Fruit fly (Drosophila melanogaster) ovary, adult (tissue): ENCODE results near the gene Mpc1.

Experiments used
- CG17801 ChIP-seq: fragments of 200-800 bp; optimal IDR thresholded peaks from 2 replicates; lab custom pipeline; 2019; ENCODE audit warnings: missing biosample characterization, mild to moderate bottlenecking, missing genetic modification characterization, moderate library complexity; ENCODE audit not compliant: partially characterized antibody

Gene Mpc1

dm6 chr3R:18915644-18916194 lies 12.7 kb downstream of the Mpc1 start:
- no peak for TF ChIP-seq CG17801 (GFP tag; lab: Kevin White, UChicago)

- peak; percentile 33 for TF ChIP-seq CG17801 (GFP tag; lab: Kevin White, UChicago)
These were observed 13.7 kb downstream of the Mpc1 start, which contains the start of gene Xrp1 for dm6 chr3R:18914594-18915275. Gene Xrp1, plus strand, starts transcription at chr3R:18914968.

DNA sequence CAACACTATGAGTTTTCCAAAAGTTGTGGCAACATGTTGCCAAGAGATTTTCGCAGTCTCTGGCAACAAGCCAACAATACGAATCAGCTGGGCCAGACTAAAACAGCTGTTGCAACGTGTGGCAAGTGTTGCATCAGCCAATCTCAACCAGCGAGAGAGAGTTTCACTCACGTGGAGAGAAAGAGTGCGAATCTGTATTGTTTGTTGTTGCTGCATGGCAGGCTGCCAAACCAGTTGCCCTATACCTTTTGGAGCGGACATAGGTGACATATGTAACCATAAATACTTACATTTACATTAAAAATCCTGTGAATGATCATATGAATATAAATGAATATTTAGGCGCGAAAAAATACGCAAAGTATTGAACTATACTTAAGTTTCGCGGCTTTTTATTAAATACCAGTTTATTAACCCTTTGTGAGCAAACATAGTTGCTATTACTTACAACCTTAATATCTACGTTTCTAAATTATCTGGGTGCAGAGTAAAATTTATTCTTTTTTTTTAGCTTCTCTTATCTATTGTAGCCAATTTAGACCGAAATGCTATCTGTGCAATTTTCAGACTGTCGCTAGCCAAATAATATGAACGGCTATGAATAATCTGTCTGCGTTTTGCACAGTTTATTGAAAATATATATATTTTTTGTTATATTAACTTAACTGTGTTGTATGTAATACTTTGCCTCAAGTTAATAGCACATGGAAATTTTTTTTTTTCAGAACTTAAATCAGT lies 14.4 kb downstream of the Mpc1 start:
- TF ChIP-seq CG17801 (GFP tag; lab: Kevin White, UChicago), result no peak

- no peak for TF ChIP-seq CG17801 (GFP tag; lab: Kevin White, UChicago)
These were observed 15.6 kb downstream of the Mpc1 start, which contains the start of gene Sgsh for dm6 chr3R:18912782-18913331. Gene Sgsh, minus strand, starts transcription at chr3R:18912922.

DNA sequence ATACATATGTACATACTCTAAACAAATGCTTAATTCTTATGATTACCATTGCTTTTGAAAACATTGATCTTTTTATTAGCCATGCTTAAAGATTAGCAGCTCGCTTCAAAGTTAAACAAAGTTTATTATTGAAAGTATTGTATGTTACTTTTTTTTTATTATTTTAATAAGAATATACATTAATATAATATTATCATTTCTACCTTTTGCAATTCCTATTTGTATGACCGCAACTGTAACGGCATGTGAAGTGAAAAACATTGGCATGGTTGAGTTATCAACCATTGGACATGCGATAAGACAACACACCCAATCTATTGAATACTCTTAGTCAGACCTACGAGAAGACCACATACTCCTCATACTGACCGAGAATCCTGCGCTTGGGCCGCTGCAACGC lies 17.5 kb downstream of the Mpc1 start:
- TF ChIP-seq CG17801 (GFP tag; lab: Kevin White, UChicago), result no peak

DNA sequence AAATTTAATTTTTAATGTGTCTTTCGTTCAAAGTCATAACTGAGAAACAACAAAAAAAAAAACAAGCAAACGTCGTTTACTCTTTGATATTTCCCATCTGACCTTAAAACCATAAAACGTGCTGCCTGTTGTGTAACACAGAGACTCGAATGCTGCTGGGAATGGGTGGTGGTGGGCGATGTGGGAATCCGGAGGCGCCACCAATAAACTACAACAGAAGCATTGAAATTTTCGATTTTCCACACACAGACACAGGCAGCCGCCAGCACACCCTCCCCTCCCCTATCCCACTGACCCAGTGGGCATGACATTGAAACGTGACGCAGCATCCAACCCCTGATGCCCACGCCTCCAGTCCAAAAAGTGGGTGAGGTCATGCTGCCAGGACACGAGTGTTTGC lies 18.1 kb downstream of the Mpc1 start:
- TF ChIP-seq CG17801 (GFP tag; lab: Kevin White, UChicago), result no peak

dm6 chr3R:18905921-18906878 lies 22.3 kb downstream of the Mpc1 start, which contains the start of gene EndoA:
Gene EndoA, plus strand, starts transcription at chr3R:18906609.
- TF ChIP-seq CG17801 (GFP tag; lab: Kevin White, UChicago), result peak; percentile 26

DNA sequence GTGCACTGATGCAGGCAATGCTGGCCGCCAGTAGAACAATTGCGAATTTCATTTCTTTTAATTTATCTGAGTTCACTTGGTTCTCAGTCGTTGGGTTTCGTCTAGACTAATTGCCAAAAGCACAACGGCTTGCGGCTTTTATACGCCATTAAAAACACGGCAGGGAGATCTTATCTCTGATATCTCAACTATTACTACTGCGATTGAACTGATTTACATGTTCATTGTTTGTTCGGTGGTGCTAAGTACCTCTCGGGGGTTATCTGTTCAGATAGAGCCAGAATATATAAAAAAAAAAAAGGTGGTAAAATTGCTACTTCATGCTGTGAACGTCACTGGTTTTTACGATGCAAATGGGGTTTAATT lies 22.9 kb downstream of the Mpc1 start, which contains the start of gene CG14292:
CG14292 (minus strand) TSS at position 101 of the 366 bp plus-strand sequence.
- no peak for TF ChIP-seq CG17801 (GFP tag; lab: Kevin White, UChicago)

DNA sequence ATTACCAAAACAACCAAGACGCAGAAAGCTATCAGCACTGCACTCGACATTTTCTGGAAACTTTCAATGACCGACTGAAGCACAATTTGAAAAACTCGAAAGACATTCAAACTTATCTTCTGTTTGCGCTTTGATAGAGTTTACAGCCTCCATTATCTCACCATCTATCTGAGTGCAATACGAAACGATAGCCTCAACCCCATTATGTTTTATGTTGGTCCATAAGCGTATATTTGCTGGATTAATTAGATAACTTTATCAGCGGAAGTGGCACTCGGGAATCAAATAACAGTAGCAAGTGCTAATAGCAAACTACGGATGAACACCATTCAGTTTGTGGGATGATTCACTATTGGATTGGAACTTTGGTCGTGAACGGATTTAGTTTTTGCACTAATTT lies 25.6 kb downstream of the Mpc1 start, which contains the start of gene CG34284:
CG34284 (minus strand) TSS at position 76 of the 400 bp plus-strand sequence.
- peak; percentile 11 for TF ChIP-seq CG17801 (GFP tag; lab: Kevin White, UChicago)

DNA sequence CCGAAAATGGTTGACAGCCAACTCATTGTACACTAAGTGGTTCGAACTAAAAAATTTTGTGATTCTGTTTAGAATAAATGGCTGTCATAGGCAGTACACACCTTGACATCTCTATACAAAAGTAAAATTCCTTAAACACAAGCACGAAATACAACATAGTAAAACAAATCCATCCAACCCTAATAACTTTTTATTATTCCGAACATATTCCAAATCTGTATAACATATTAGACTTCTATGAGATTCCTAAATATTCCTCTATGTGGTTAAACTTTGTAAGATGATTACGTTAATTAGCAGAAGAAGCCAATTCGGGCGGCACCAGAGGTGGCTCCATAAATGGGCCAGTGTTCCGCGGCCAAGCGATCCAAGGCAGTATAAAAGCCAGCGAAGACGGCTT lies 26.3 kb downstream of the Mpc1 start, which contains the start of gene CG14294:
CG14294 (minus strand) TSS at position 101 of the 400 bp plus-strand sequence.
- no peak for TF ChIP-seq CG17801 (GFP tag; lab: Kevin White, UChicago)

dm6 chr3R:18899123-18899522 lies 29.3 kb downstream of the Mpc1 start, which contains the start of gene Rh2:
Gene Rh2, plus strand, starts transcription at chr3R:18899423.
- TF ChIP-seq CG17801 (GFP tag; lab: Kevin White, UChicago), result no peak

DNA sequence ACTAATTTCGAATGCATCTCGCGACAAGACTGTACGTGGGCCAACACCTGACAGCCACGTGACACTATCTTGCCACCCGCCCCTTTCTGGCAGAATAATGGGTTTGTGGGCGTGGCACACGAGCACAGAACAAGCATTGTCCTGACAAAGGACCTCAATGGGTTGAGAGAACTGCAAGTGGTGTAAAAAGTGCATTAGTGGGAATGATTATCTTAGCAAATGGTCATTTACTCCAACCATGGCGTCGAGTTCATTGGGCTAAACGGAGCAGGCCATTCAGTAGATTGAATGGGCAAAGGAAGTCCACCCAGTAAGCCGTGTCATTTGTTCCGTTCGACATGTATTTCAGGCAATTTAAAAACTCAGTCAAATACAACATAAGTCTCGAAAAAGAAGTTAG lies 30.6 kb downstream of the Mpc1 start, which contains the start of gene CG14297:
CG14297 (plus strand) TSS at position 301 of the 400 bp plus-strand sequence.
- TF ChIP-seq CG17801 (GFP tag; lab: Kevin White, UChicago), result no peak

DNA sequence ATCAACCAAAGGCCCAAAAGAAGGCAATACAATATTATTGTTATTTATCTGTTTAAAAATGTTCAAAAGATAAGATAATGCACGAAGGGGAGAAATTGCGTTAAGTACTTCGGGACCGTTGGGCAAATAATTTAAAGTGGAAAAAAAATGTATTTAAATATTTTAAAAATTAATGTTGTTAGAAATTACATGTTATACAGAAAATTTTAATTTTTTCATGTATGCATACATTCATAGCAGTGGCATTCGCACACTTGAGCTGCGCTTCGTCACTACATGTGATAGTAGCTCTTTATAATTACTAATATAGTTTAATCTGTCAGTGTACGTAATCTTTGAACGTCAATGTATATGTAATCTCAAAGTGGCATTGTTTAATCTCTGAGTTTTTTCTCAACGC lies 33.2 kb downstream of the Mpc1 start:
- TF ChIP-seq CG17801 (GFP tag; lab: Kevin White, UChicago), result no peak
